Fruit fly (Drosophila melanogaster) whole organism, wandering third instar larva: ENCODE measurements around the gene CG16865.
A peak's percentile ranks its signal among the peaks of the same experiment; 100 is the strongest.

Source experiments
- Abd-B ChIP-seq: fragments of >200 bp; optimal IDR thresholded peaks from 2 replicates; lab custom pipeline; 2017; ENCODE audit warnings: missing biosample characterization, missing genetic modification characterization
- CG32264 ChIP-seq: fragments of 200-800 bp; sonication (Bioruptor generic); optimal IDR thresholded peaks from 2 replicates; lab custom pipeline; 2016; ENCODE audit warnings: missing biosample characterization, missing genetic modification characterization
- CG9705 ChIP-seq: fragments of 200-800 bp; sonication (Bioruptor generic); optimal IDR thresholded peaks from 2 replicates; lab custom pipeline; 2018; ENCODE audit warnings: missing biosample characterization, mild to moderate bottlenecking, missing genetic modification characterization
- CrebA ChIP-seq: fragments of 200-800 bp; sonication (Bioruptor generic); optimal IDR thresholded peaks from 2 replicates; lab custom pipeline; 2016; ENCODE audit warnings: missing biosample characterization, mild to moderate bottlenecking, missing genetic modification characterization, borderline replicate concordance
- Dfd ChIP-seq: fragments of >200 bp; optimal IDR thresholded peaks from 2 replicates; lab custom pipeline; 2017; ENCODE audit warnings: missing biosample characterization, missing genetic modification characterization
- Dif ChIP-seq: fragments of 200-275, 200-300 bp; sonication (Bioruptor generic); optimal IDR thresholded peaks from 2 replicates; lab custom pipeline; 2018; ENCODE audit warnings: missing biosample characterization, missing genetic modification characterization; ENCODE audit not compliant: partially characterized antibody
- GATAd ChIP-seq: sonication (Bioruptor generic); optimal IDR thresholded peaks from 2 replicates; lab custom pipeline; 2016; ENCODE audit warnings: missing biosample characterization, missing genetic modification characterization
- HLH106 ChIP-seq: fragments of 200-800 bp; optimal IDR thresholded peaks from 3 replicates; lab custom pipeline; 2019; ENCODE audit warnings: missing biosample characterization, mild to moderate bottlenecking, missing genetic modification characterization, moderate library complexity
- Hnf4 ChIP-seq: fragments of 200-800 bp; sonication (Bioruptor generic); optimal IDR thresholded peaks from 2 replicates; lab custom pipeline; 2016; ENCODE audit warnings: missing biosample characterization, mild to moderate bottlenecking, missing genetic modification characterization
- Hr83 ChIP-seq: fragments of 200-300 bp; sonication (Bioruptor generic); optimal IDR thresholded peaks from 2 replicates; lab custom pipeline; 2016; ENCODE audit warnings: missing biosample characterization, mild to moderate bottlenecking, missing genetic modification characterization, moderate library complexity; ENCODE audit not compliant: poor library complexity, severe bottlenecking
- Jra ChIP-seq: sonication (Bioruptor generic); optimal IDR thresholded peaks from 2 replicates; lab custom pipeline; 2016; ENCODE audit warnings: missing biosample characterization, missing genetic modification characterization
- Mio ChIP-seq: sonication (Bioruptor generic); optimal IDR thresholded peaks from 2 replicates; lab custom pipeline; 2016; ENCODE audit warnings: missing biosample characterization, missing genetic modification characterization
- Myc ChIP-seq: fragments of >200 bp; optimal IDR thresholded peaks from 2 replicates; lab custom pipeline; 2017
- N ChIP-seq: fragments of >200 bp; optimal IDR thresholded peaks from 2 replicates; lab custom pipeline; 2018; ENCODE audit warnings: missing biosample characterization, missing external identifiers, missing genetic modification characterization
- Rel ChIP-seq, 2 experiments: fragments of 200-800 bp; sonication (Bioruptor generic) in 1 of 2; optimal IDR thresholded peaks; 2 replicates in 1 of 2; 3 replicates in 1 of 2; lab custom pipeline; 2016 to 2019; ENCODE audit warnings: mild to moderate bottlenecking in 2 of 2, missing biosample characterization in 2 of 2, missing genetic modification characterization in 2 of 2, moderate library complexity in 1 of 2
- Sp1 ChIP-seq: fragments of 200-800 bp; sonication (Bioruptor generic); optimal IDR thresholded peaks from 3 replicates; lab custom pipeline; 2019; ENCODE audit warnings: missing biosample characterization, mild to moderate bottlenecking, missing genetic modification characterization, moderate library complexity
- Vsx2 ChIP-seq: fragments of 200-300, 225-300 bp; sonication (Bioruptor generic); optimal IDR thresholded peaks from 2 replicates; lab custom pipeline; 2018; ENCODE audit warnings: missing biosample characterization, missing genetic modification characterization; ENCODE audit not compliant: partially characterized antibody
- br ChIP-seq: fragments of 200-800 bp; sonication (Bioruptor generic); optimal IDR thresholded peaks from 2 replicates; lab custom pipeline; 2016; ENCODE audit warnings: missing biosample characterization, missing genetic modification characterization
- dmrt93B ChIP-seq: fragments of 200-800 bp; sonication (Bioruptor generic); optimal IDR thresholded peaks from 2 replicates; lab custom pipeline; 2018; ENCODE audit warnings: missing biosample characterization, mild to moderate bottlenecking, missing genetic modification characterization
- ey ChIP-seq: fragments of 200-800 bp; sonication (Bioruptor generic); optimal IDR thresholded peaks from 2 replicates; lab custom pipeline; 2016; ENCODE audit warnings: missing biosample characterization, missing genetic modification characterization
- foxo ChIP-seq, 2 experiments: fragments of 200-800 bp; sonication (Bioruptor generic); optimal IDR thresholded peaks; 2 replicates in 1 of 2; 3 replicates in 1 of 2; lab custom pipeline; 2016 to 2017; ENCODE audit warnings: missing biosample characterization in 2 of 2, missing genetic modification characterization in 2 of 2
- fru ChIP-seq: fragments of 200-800 bp; sonication (Bioruptor generic); optimal IDR thresholded peaks from 3 replicates; lab custom pipeline; 2016; ENCODE audit warnings: missing biosample characterization, mild to moderate bottlenecking, missing genetic modification characterization
- jim ChIP-seq: fragments of 175-275, 200-325 bp; sonication (Bioruptor generic); optimal IDR thresholded peaks from 2 replicates; lab custom pipeline; 2016; ENCODE audit warnings: missing biosample characterization, mild to moderate bottlenecking, missing genetic modification characterization
- lola ChIP-seq: fragments of >200 bp; optimal IDR thresholded peaks from 2 replicates; lab custom pipeline; 2017; ENCODE audit warnings: missing biosample characterization, missing genetic modification characterization
- pan ChIP-seq: fragments of >200 bp; optimal IDR thresholded peaks from 2 replicates; lab custom pipeline; 2017
- psq ChIP-seq: fragments of 200-800 bp; sonication (Bioruptor generic); optimal IDR thresholded peaks from 3 replicates; lab custom pipeline; 2017; ENCODE audit warnings: missing biosample characterization, mild to moderate bottlenecking, missing genetic modification characterization, moderate library complexity
- rgr ChIP-seq: fragments of 200-800 bp; sonication (Bioruptor generic); optimal IDR thresholded peaks from 3 replicates; lab custom pipeline; 2016; ENCODE audit warnings: missing biosample characterization, mild to moderate bottlenecking, missing genetic modification characterization
- sv ChIP-seq: fragments of 200-800 bp; sonication (Bioruptor generic); optimal IDR thresholded peaks from 3 replicates; lab custom pipeline; 2016; ENCODE audit warnings: missing biosample characterization, missing genetic modification characterization
- tai ChIP-seq: sonication (Bioruptor generic); optimal IDR thresholded peaks from 2 replicates; lab custom pipeline; 2016; ENCODE audit warnings: missing biosample characterization, missing genetic modification characterization
- woc ChIP-seq: sonication (Bioruptor generic); optimal IDR thresholded peaks from 2 replicates; lab custom pipeline; 2016; ENCODE audit warnings: missing biosample characterization, mild to moderate bottlenecking, missing genetic modification characterization

The CG16865 gene

dm6 chr2L:13802075-13802639 lies 9.2 kb upstream of the CG16865 start:
- TF ChIP-seq GATAd (GFP tag; lab: Kevin White, UChicago) (no peak), tai (no peak), lola (GFP tag; lab: Kevin White, UChicago) (no peak), CrebA (GFP tag; lab: Kevin White, UChicago) (no peak), Dfd (GFP tag; lab: Kevin White, UChicago) (no peak), Hr83 (GFP tag; lab: Kevin White, UChicago) (no peak), Rel (GFP tag; optimal IDR thresholded peaks at IDR 0.05; lab: Kevin White, UChicago) (no peak), Rel (tag; optimal IDR thresholded peaks at IDR 0.05; lab: Kevin White, UChicago) (no peak), Dif (GFP tag; lab: Kevin White, UChicago) (no peak), woc (GFP tag; lab: Kevin White, UChicago) (no peak), CG32264 (GFP tag; lab: Kevin White, UChicago) (no peak), ey (GFP tag; lab: Kevin White, UChicago) (no peak), Sp1 (GFP tag; lab: Kevin White, UChicago) (no peak), CG9705 (GFP tag; lab: Kevin White, UChicago) (no peak)

DNA sequence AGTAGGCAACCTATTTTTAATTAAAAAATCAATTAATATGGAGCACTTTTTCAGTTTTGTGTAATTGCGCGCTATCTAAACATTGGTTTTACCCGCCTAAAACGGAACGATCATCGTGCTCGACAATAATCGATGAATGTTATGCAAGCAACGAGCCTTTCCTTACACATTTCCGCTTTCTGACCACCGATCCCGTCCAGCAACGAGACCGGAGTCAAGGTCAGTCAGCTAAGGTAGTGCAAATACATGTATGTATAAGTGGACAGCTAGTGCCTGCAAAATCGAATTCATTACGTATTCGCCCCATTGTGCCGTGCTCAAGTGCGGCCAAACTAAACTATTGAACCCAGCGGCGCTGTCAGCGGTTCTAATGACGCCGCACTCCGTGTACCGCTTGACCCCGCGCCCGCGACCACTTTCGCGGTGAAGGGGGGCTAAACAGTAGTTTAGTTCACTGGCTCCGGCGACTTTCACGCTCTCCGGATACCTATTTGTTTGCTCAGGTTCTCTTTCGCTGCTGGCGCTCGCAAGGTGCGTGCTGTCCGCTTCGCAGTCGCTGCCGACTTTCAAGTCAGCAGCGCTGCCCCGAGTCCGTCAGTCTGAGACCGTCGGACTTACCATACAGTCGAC lies 8.2 kb upstream of the CG16865 start, which contains the start of gene CAH1:
Gene CAH1, plus strand, starts transcription at position 595 of the 630 bp plus-strand sequence.
- TF ChIP-seq GATAd (GFP tag; lab: Kevin White, UChicago) (no peak), Mio (GFP tag; lab: Kevin White, UChicago) (no peak), HLH106 (tag; lab: Kevin White, UChicago) (no peak), Hr83 (GFP tag; lab: Kevin White, UChicago) (no peak), Dif (GFP tag; lab: Kevin White, UChicago) (no peak), dmrt93B (no peak), Rel (GFP tag; optimal IDR thresholded peaks at IDR 0.05; lab: Kevin White, UChicago) (no peak), Rel (tag; optimal IDR thresholded peaks at IDR 0.05; lab: Kevin White, UChicago) (no peak), Abd-B (no peak), lola (GFP tag; lab: Kevin White, UChicago) (no peak), CG9705 (GFP tag; lab: Kevin White, UChicago) (no peak), fru (GFP tag; lab: Kevin White, UChicago) (no peak), sv (GFP tag; lab: Kevin White, UChicago) (no peak), Jra (GFP tag; lab: Kevin White, UChicago) (no peak), ey (GFP tag; lab: Kevin White, UChicago) (no peak), Hnf4 (GFP tag; lab: Kevin White, UChicago) (no peak), psq (GFP tag; lab: Kevin White, UChicago) (no peak), CrebA (GFP tag; lab: Kevin White, UChicago) (no peak), Vsx2 (no peak), Sp1 (GFP tag; lab: Kevin White, UChicago) (no peak)

dm6 chr2L:13803805-13804560 lies 7.3 kb upstream of the CG16865 start:
- TF ChIP-seq CrebA (GFP tag; lab: Kevin White, UChicago) (no peak), psq (GFP tag; lab: Kevin White, UChicago) (no peak), foxo (GFP tag; optimal IDR thresholded peaks at IDR 0.05; lab: Kevin White, UChicago) (peak in 1 of 2 experiments; percentile 4), tai (no peak), Rel (GFP tag; optimal IDR thresholded peaks at IDR 0.05; lab: Kevin White, UChicago) (no peak), Rel (tag; optimal IDR thresholded peaks at IDR 0.05; lab: Kevin White, UChicago) (peak; percentile 52), N (no peak), br (GFP tag; lab: Kevin White, UChicago) (peak; percentile 44), ey (GFP tag; lab: Kevin White, UChicago) (no peak)

DNA sequence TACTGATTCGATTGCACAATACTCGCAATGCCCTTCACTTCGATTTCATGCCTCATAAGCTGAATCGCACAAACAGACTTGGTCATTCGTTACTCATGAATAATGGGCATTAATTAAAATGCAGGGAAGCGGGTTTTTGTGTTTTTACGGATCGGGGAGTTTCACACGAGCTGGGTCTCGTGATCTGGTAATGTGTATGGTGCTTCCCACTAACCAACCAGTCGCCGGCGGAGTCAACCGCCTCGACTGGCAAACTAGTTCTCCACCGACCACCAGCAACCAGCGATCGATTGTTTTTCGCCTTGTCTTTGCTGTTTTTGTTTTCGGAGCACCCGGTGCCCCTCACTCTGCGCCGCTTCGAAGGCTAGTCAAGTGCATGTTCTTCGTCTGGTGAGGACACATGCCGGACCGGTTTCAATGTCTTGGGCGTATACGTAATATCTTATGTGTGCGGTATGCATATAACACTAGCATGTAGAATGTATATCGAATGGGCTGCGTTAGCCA lies 6.7 kb upstream of the CG16865 start:
- TF ChIP-seq N = no peak
- TF ChIP-seq ey (GFP tag; lab: Kevin White, UChicago) = no peak
- TF ChIP-seq Rel (GFP tag; optimal IDR thresholded peaks at IDR 0.05; lab: Kevin White, UChicago) = no peak
- TF ChIP-seq Rel (tag; optimal IDR thresholded peaks at IDR 0.05; lab: Kevin White, UChicago) = peak; percentile 8
- TF ChIP-seq jim (GFP tag; lab: Kevin White, UChicago) = no peak
- peak; percentile 4 for TF ChIP-seq Dif (GFP tag; lab: Kevin White, UChicago)
- TF ChIP-seq Hr83 (GFP tag; lab: Kevin White, UChicago) = peak; percentile 10
- no peak for TF ChIP-seq sv (GFP tag; lab: Kevin White, UChicago)
- TF ChIP-seq woc (GFP tag; lab: Kevin White, UChicago) = no peak
- TF ChIP-seq fru (GFP tag; lab: Kevin White, UChicago) = no peak
- TF ChIP-seq tai = no peak
- no peak for TF ChIP-seq psq (GFP tag; lab: Kevin White, UChicago)
- TF ChIP-seq Myc (lab: Kevin White, UChicago) = no peak
- TF ChIP-seq rgr (GFP tag; lab: Kevin White, UChicago) = no peak
- no peak for TF ChIP-seq pan (lab: Kevin White, UChicago)
